Fruit fly (Drosophila melanogaster) whole organism, prepupa: ENCODE results near the gene RluA-1.

Source experiments
- Blimp-1 ChIP-seq: fragments of 200-800 bp; sonication (Bioruptor generic); optimal IDR thresholded peaks from 3 replicates; lab custom pipeline; 2017; ENCODE audit warnings: missing biosample characterization, missing genetic modification characterization, mild to moderate bottlenecking, moderate library complexity, missing genetic modification reagents
- CG10631 ChIP-seq: fragments of 200-800 bp; sonication (Bioruptor generic); optimal IDR thresholded peaks from 2 replicates; lab custom pipeline; 2016; ENCODE audit warnings: missing biosample characterization, missing genetic modification characterization
- CG10669 ChIP-seq: fragments of 200-800 bp; sonication (Bioruptor generic); optimal IDR thresholded peaks from 3 replicates; lab custom pipeline; 2018; ENCODE audit warnings: missing biosample characterization, mild to moderate bottlenecking, missing genetic modification characterization, moderate library complexity
- CG1621 ChIP-seq: fragments of 200-800 bp; sonication (Bioruptor generic); optimal IDR thresholded peaks from 3 replicates; lab custom pipeline; 2018; ENCODE audit warnings: missing biosample characterization, mild to moderate bottlenecking, missing genetic modification characterization
- CG3919 ChIP-seq: fragments of 200-800 bp; sonication (Bioruptor generic); optimal IDR thresholded peaks from 3 replicates; lab custom pipeline; 2016; ENCODE audit warnings: missing biosample characterization, missing genetic modification characterization
- CG4318 ChIP-seq: fragments of 200-800 bp; sonication (Bioruptor generic); optimal IDR thresholded peaks from 3 replicates; lab custom pipeline; 2017; ENCODE audit warnings: missing biosample characterization, mild to moderate bottlenecking, missing genetic modification characterization
- CG6163 ChIP-seq: fragments of 200-800 bp; sonication (Bioruptor generic); IDR thresholded peaks from 3 replicates; pipeline ENCODE4 v1.3.6; 2022; ENCODE audit warnings: missing biosample characterization, missing genetic modification characterization
- CG6276 ChIP-seq: fragments of 200-800 bp; sonication (Bioruptor generic); optimal IDR thresholded peaks from 2 replicates; lab custom pipeline; 2017; ENCODE audit warnings: missing biosample characterization, mild to moderate bottlenecking, missing genetic modification characterization
- CG6792 ChIP-seq: fragments of 200-800 bp; sonication (Bioruptor generic); optimal IDR thresholded peaks from 3 replicates; lab custom pipeline; 2016; ENCODE audit warnings: missing biosample characterization, missing genetic modification characterization
- CG6808 ChIP-seq: fragments of 200-800 bp; sonication (Bioruptor generic); optimal IDR thresholded peaks from 3 replicates; lab custom pipeline; 2017; ENCODE audit warnings: missing biosample characterization, missing genetic modification characterization, mild to moderate bottlenecking, moderate library complexity, missing genetic modification reagents
- CG6854 ChIP-seq: fragments of 200-800 bp; sonication (Bioruptor generic); optimal IDR thresholded peaks from 2 replicates; lab custom pipeline; 2017; ENCODE audit warnings: missing biosample characterization, mild to moderate bottlenecking, missing genetic modification characterization
- CG8119 ChIP-seq: fragments of 200-800 bp; sonication (Bioruptor generic); IDR thresholded peaks from 3 replicates; pipeline ENCODE4 v1.3.6; 2022; ENCODE audit warnings: missing biosample characterization, missing genetic modification characterization
- CG9139 ChIP-seq: fragments of 200-800 bp; sonication (Bioruptor generic); optimal IDR thresholded peaks from 3 replicates; lab custom pipeline; 2017; ENCODE audit warnings: missing biosample characterization, mild to moderate bottlenecking, missing genetic modification characterization
- Eip75B ChIP-seq: fragments of 200-800 bp; sonication (Bioruptor generic); optimal IDR thresholded peaks from 3 replicates; lab custom pipeline; 2016; ENCODE audit warnings: missing biosample characterization, missing genetic modification characterization
- Eip78C ChIP-seq: fragments of 200-800 bp; sonication (Bioruptor generic); peaks from one replicate; lab custom pipeline; 2016; ENCODE audit warnings: missing biosample characterization, missing genetic modification characterization
- Eip93F ChIP-seq: fragments of 200-800 bp; sonication (Bioruptor generic); optimal IDR thresholded peaks from 2 replicates; lab custom pipeline; 2016; ENCODE audit warnings: missing biosample characterization, mild to moderate bottlenecking, missing genetic modification characterization
- Hr39 ChIP-seq: fragments of 200-800 bp; sonication (Bioruptor generic); optimal IDR thresholded peaks from 2 replicates; lab custom pipeline; 2016; ENCODE audit warnings: missing biosample characterization, missing genetic modification characterization
- Lpt ChIP-seq: fragments of 200-800 bp; sonication (Bioruptor generic); optimal IDR thresholded peaks from 3 replicates; lab custom pipeline; 2016; ENCODE audit warnings: missing biosample characterization, missing genetic modification characterization
- Met ChIP-seq: fragments of 200-800 bp; sonication (Bioruptor generic); optimal IDR thresholded peaks from 3 replicates; lab custom pipeline; 2016; ENCODE audit warnings: missing biosample characterization, missing genetic modification characterization
- OdsH ChIP-seq: fragments of 200-800 bp; sonication (Bioruptor generic); optimal IDR thresholded peaks from 3 replicates; lab custom pipeline; 2016; ENCODE audit warnings: missing biosample characterization, missing genetic modification characterization
- Smox ChIP-seq: fragments of 200-800 bp; sonication (Bioruptor generic); optimal IDR thresholded peaks from 3 replicates; lab custom pipeline; 2016; ENCODE audit warnings: missing biosample characterization, missing genetic modification characterization
- Sox14 ChIP-seq: fragments of 200-800 bp; sonication (Bioruptor generic); optimal IDR thresholded peaks from 3 replicates; lab custom pipeline; 2016; ENCODE audit warnings: missing biosample characterization, missing genetic modification characterization
- Sox15 ChIP-seq: fragments of 200-800 bp; sonication (Bioruptor generic); optimal IDR thresholded peaks from 3 replicates; lab custom pipeline; 2016; ENCODE audit warnings: missing biosample characterization, missing genetic modification characterization
- achi ChIP-seq: fragments of 200-800 bp; sonication (Bioruptor generic); optimal IDR thresholded peaks from 3 replicates; lab custom pipeline; 2016; ENCODE audit warnings: missing biosample characterization, missing genetic modification characterization
- acj6 ChIP-seq: fragments of 200-800 bp; sonication (Bioruptor generic); optimal IDR thresholded peaks from 3 replicates; lab custom pipeline; 2016; ENCODE audit warnings: missing biosample characterization, missing genetic modification characterization
- dsx ChIP-seq: fragments of 200-800 bp; optimal IDR thresholded peaks from 3 replicates; lab custom pipeline; 2019; ENCODE audit warnings: missing biosample characterization, mild to moderate bottlenecking, missing genetic modification characterization, moderate library complexity; ENCODE audit not compliant: poor library complexity, severe bottlenecking
- eg ChIP-seq: fragments of 200-800 bp; sonication (Bioruptor generic); IDR thresholded peaks from 3 replicates; pipeline ENCODE4 v1.3.6; 2022; ENCODE audit warnings: missing biosample characterization, missing genetic modification characterization
- esn ChIP-seq: fragments of 200-800 bp; sonication (Bioruptor generic); optimal IDR thresholded peaks from 2 replicates; lab custom pipeline; 2016; ENCODE audit warnings: missing biosample characterization, mild to moderate bottlenecking, missing genetic modification characterization, moderate library complexity
- lz ChIP-seq: fragments of 200-800 bp; sonication (Bioruptor generic); optimal IDR thresholded peaks from 3 replicates; lab custom pipeline; 2016; ENCODE audit warnings: missing biosample characterization, missing genetic modification characterization
- net ChIP-seq: fragments of 200-800 bp; sonication (Bioruptor generic); optimal IDR thresholded peaks from 3 replicates; lab custom pipeline; 2016; ENCODE audit warnings: missing biosample characterization, missing genetic modification characterization
- pdm3 ChIP-seq: fragments of 200-800 bp; sonication (Bioruptor generic); optimal IDR thresholded peaks from 3 replicates; lab custom pipeline; 2016; ENCODE audit warnings: missing biosample characterization, missing genetic modification characterization
- spab ChIP-seq: fragments of 200-800 bp; sonication (Bioruptor generic); optimal IDR thresholded peaks from 2 replicates; lab custom pipeline; 2017; ENCODE audit warnings: missing biosample characterization, mild to moderate bottlenecking, missing genetic modification characterization, missing genetic modification reagents
- ss ChIP-seq, 2 experiments: fragments of 200-800 bp; sonication (Bioruptor generic); optimal IDR thresholded peaks; 2 replicates in 1 of 2; 3 replicates in 1 of 2; lab custom pipeline; 2017 to 2018; ENCODE audit warnings: mild to moderate bottlenecking in 2 of 2, missing biosample characterization in 2 of 2, missing genetic modification characterization in 2 of 2, moderate library complexity in 1 of 2
- svp ChIP-seq: fragments of 200-800 bp; sonication (Bioruptor generic); peaks from one replicate; lab custom pipeline; 2016; ENCODE audit warnings: missing biosample characterization, missing genetic modification characterization
- vri ChIP-seq: fragments of 200-800 bp; sonication (Bioruptor generic); optimal IDR thresholded peaks from 3 replicates; lab custom pipeline; 2016; ENCODE audit warnings: missing biosample characterization, mild to moderate bottlenecking, missing genetic modification characterization

Gene RluA-1

DNA sequence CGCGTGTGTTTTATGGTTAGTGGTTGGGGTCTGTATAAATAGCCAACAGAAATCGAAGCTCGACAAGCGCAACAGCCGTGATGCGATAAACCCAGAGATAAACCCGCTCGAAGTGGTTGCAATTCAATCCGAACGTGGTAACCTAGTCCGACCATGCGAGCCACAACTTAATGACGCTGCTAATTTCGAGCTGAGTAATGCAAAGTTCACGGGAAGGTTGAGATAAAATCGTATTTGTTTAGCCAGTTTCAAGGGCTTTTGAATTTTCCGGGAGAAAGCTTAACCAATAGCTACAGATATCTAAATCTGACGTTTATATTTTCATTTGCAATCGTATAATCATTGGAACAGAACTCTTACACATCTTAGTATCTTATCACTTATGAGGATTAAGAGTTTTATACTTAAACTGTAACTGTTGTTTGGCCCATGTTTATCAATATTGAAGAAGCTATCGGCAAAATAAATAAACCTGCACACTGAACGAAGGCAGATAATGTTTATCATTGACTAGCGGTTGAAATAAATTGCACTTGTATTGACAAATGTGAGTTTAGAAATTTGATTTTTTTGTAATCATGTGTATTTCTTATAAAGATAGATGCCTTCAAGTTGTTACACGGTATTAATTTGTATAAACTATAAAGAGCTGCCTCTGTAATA is 39.8 kb upstream of the RluA-1 start:
- TF ChIP-seq CG6792 (GFP tag; lab: Kevin White, UChicago) (no peak), CG4318 (GFP tag; lab: Kevin White, UChicago) (no peak), CG10669 (peak; percentile 38), CG6276 (GFP tag; lab: Kevin White, UChicago) (no peak), Eip78C (peak; percentile 55)

DNA sequence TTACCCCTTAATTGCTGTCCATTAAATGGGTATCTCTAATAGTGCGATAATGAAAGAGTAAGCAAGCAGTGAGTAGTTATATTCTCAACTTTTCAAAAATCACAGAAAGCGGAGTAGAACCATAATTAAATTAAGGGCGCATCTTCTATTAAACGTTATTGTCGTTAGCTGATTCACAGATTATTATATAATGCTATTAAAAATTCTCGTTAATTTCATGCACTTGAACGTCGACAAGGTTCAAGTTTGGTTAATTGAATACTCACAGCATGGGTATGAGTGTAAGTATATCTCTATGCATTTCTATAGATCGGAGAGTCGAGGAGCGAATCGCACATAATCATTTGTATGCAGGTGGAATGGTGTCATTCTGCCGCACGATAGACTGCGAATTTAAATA is 36.7 kb upstream of the RluA-1 start:
- TF ChIP-seq Eip78C (peak; percentile 38), Met (no peak), CG1621 (no peak), esn (GFP tag; lab: Kevin White, UChicago) (no peak)

DNA sequence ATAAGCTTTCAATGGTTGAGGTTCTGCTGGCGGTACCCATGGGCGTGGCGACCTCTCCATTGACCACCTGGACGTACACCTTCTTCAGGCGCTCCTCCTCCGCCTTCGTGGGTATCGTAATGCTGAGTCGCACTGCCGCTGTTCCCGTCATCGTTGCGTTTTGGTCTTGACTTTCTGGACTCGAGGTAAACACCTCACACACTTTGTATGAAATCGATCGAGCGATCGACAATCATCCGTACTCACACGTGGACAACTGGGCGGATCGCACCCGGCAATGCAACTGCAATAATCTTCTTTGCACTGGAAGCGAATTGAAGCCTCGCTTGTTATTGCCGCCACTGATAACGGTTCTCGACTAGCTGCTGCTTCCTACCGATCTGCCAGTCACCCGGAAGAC is 35.9 kb upstream of the RluA-1 start, which contains the start of gene CG7384:
Gene CG7384 (minus strand): TSS at position 366 of the 400 bp plus-strand sequence.
- TF ChIP-seq vri (GFP tag; lab: Kevin White, UChicago) (no peak), svp (peak; percentile 84), acj6 (GFP tag; lab: Kevin White, UChicago) (no peak), Eip93F (no peak), spab (GFP tag; lab: Kevin White, UChicago) (no peak), Smox (no peak), Eip75B (GFP tag; lab: Kevin White, UChicago) (no peak), Hr39 (GFP tag; lab: Kevin White, UChicago) (no peak), eg (GFP tag; lab: Robert Waterston, UW) (0 out of 3 replicates have a peak, but pooled peaks have one; percentile 14), CG6163 (GFP tag; lab: Robert Waterston, UW) (no peak), pdm3 (no peak), dsx (GFP tag; lab: Kevin White, UChicago) (peak; percentile 81), achi (no peak), CG10631 (GFP tag; lab: Kevin White, UChicago) (no peak), CG8119 (no peak), CG6808 (GFP tag; lab: Kevin White, UChicago) (no peak), net (GFP tag; lab: Kevin White, UChicago) (no peak), Sox15 (GFP tag; lab: Kevin White, UChicago) (no peak), Sox14 (GFP tag; lab: Kevin White, UChicago) (no peak), Blimp-1 (GFP tag; lab: Kevin White, UChicago) (no peak), OdsH (GFP tag; lab: Kevin White, UChicago) (no peak)

DNA sequence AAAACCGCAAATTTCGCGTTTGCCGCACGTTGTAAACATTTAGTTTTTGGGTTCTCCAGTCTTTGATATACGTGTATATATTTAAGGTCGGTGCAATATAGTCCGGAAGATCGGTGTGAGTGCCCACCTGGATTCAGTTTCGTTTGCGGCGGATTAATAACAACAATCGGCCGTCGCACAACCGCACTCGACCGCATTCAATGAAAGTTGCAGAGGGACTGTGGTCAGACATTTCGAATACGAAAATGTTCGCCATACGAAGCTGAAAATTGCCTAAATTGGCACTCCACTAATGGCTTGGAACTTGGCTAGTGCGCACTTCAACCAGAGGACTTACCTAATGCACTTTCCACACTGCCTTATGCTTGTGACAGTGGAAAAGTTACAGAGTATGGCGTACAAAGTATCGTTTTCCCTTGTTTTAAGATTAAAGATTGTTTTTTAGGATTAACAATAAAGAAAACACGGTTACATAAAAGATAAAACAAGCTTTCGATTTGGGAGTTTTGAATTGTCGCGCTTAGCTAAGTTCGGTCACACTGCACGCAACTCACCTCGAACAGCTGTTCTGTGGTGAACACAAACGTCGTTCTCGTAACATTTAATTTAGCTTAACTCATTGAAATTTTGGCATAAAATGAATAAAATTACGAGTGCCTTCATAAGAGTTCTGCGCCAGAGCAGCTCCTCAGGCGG is 32.6 kb upstream of the RluA-1 start, which contains the start of the genes Myo31DF and CG6094:
Gene Myo31DF (minus strand): TSS at position 223 of the 696 bp plus-strand sequence.
Gene CG6094 (plus strand): TSS at position 525 of the 696 bp plus-strand sequence.
- TF ChIP-seq Eip75B (GFP tag; lab: Kevin White, UChicago) (peak; percentile 23), Lpt (GFP tag; lab: Kevin White, UChicago) (no peak), ss (GFP tag; optimal IDR thresholded peaks at IDR 0.05; lab: Kevin White, UChicago) (peak in 1 of 2 experiments; percentile 29), vri (GFP tag; lab: Kevin White, UChicago) (peak; percentile 53), Sox14 (GFP tag; lab: Kevin White, UChicago) (peak; percentile 36), CG3919 (GFP tag; lab: Kevin White, UChicago) (peak; percentile 32), CG1621 (peak; percentile 65), CG10631 (GFP tag; lab: Kevin White, UChicago) (no peak), svp (peak; percentile 66), dsx (GFP tag; lab: Kevin White, UChicago) (peak; percentile 38), esn (GFP tag; lab: Kevin White, UChicago) (peak; percentile 27), Hr39 (GFP tag; lab: Kevin White, UChicago) (peak; percentile 19), eg (GFP tag; lab: Robert Waterston, UW) (peak; percentile 29; the same call in 2 of the 3 replicates), CG9139 (GFP tag; lab: Kevin White, UChicago) (no peak), CG6808 (GFP tag; lab: Kevin White, UChicago) (peak; percentile 20), CG6854 (GFP tag; lab: Kevin White, UChicago) (no peak), CG6163 (GFP tag; lab: Robert Waterston, UW) (peak; percentile 43; the same call in 1 of the 3 replicates), Eip78C (peak; percentile 75), lz (GFP tag; lab: Kevin White, UChicago) (peak; percentile 10)
